Worm (Caenorhabditis elegans) whole organism, L1 larva: ENCODE results near the gene ctsa-4.2.

Source experiments
- C04F5.9 ChIP-seq: sonication (generic microtip); optimal IDR thresholded peaks from 2 replicates; lab custom pipeline; 2016; ENCODE audit warnings: missing genetic modification characterization, missing compliant biosample characterization
- aha-1 ChIP-seq: fragments of 150-350 bp; optimal IDR thresholded peaks from 2 replicates; lab custom pipeline; 2014; ENCODE audit warnings: missing biosample characterization, missing genetic modification characterization
- ceh-8 ChIP-seq: fragments of 200-800 bp; sonication (Bioruptor generic); optimal IDR thresholded peaks from 2 replicates; lab custom pipeline; 2018; ENCODE audit warnings: mild to moderate bottlenecking, missing genetic modification characterization, moderate library complexity, missing compliant biosample characterization
- ceh-88 ChIP-seq: fragments of 200-800 bp; sonication (Bioruptor generic); IDR thresholded peaks from 2 replicates; pipeline ENCODE4 v1.3.6; 2022; ENCODE audit warnings: missing genetic modification characterization, missing compliant biosample characterization
- ceh-90 ChIP-seq: sonication (generic microtip); optimal IDR thresholded peaks from 2 replicates; lab custom pipeline; 2016; ENCODE audit warnings: missing genetic modification characterization, missing compliant biosample characterization
- ces-1 ChIP-seq: fragments of 150-350 bp; optimal IDR thresholded peaks from 2 replicates; lab custom pipeline; 2014; ENCODE audit warnings: missing biosample characterization, missing genetic modification reagents, missing genetic modification characterization
- dpl-1 ChIP-seq, 3 experiments: fragments of 150-350 bp in 2 of 3; sonication (generic microtip) in 1 of 3; optimal IDR thresholded peaks; 2 replicates each; lab custom pipeline; 2014 to 2017; ENCODE audit warnings: missing biosample characterization in 3 of 3, missing genetic modification characterization in 3 of 3, missing genetic modification reagents in 3 of 3
- dsc-1 ChIP-seq: sonication (generic microtip); optimal IDR thresholded peaks from 2 replicates; lab custom pipeline; 2016; ENCODE audit warnings: mild to moderate bottlenecking, missing genetic modification characterization, missing compliant biosample characterization
- efl-1 ChIP-seq, 4 experiments: fragments of 150-350 bp; optimal IDR thresholded peaks in 3 of 4; peaks in 1 of 4; 1 replicate in 1 of 4; 2 replicates in 3 of 4; lab custom pipeline; 2014; ENCODE audit warnings: missing biosample characterization in 2 of 4, missing genetic modification characterization in 2 of 4, missing genetic modification reagents in 2 of 4
- egl-13 ChIP-seq: sonication (generic microtip); optimal IDR thresholded peaks from 2 replicates; lab custom pipeline; 2016; ENCODE audit warnings: missing genotype, missing genetic modification reagents, missing genetic modification characterization, missing compliant biosample characterization
- fkh-10 ChIP-seq: sonication (generic microtip); optimal IDR thresholded peaks from 2 replicates; lab custom pipeline; 2017; ENCODE audit warnings: missing biosample characterization, missing genetic modification reagents, missing genetic modification characterization
- fkh-4 ChIP-seq: sonication (generic microtip); optimal IDR thresholded peaks from 2 replicates; lab custom pipeline; 2016; ENCODE audit warnings: missing compliant biosample characterization, missing genetic modification characterization, borderline replicate concordance
- fkh-8 ChIP-seq: sonication (generic microtip); optimal IDR thresholded peaks from 2 replicates; lab custom pipeline; 2016; ENCODE audit warnings: mild to moderate bottlenecking, missing genetic modification characterization, missing compliant biosample characterization
- fos-1 ChIP-seq: fragments of 150-350 bp; optimal IDR thresholded peaks from 2 replicates; lab custom pipeline; 2014; ENCODE audit warnings: missing biosample characterization, missing genetic modification characterization
- hlh-4 ChIP-seq: sonication (generic microtip); optimal IDR thresholded peaks from 2 replicates; lab custom pipeline; 2016; ENCODE audit warnings: mild to moderate bottlenecking, missing genetic modification characterization, missing compliant biosample characterization
- lin-14 ChIP-seq: fragments of 200-800 bp; sonication (Bioruptor generic); optimal IDR thresholded peaks from 2 replicates; lab custom pipeline; 2018; ENCODE audit warnings: mild to moderate bottlenecking, missing genetic modification characterization, moderate library complexity, missing compliant biosample characterization
- lin-39 ChIP-seq: fragments of 150-350 bp; optimal IDR thresholded peaks from 2 replicates; lab custom pipeline; 2014; ENCODE audit warnings: missing biosample characterization, missing genetic modification reagents, missing genetic modification characterization
- lsy-2 ChIP-seq, 2 experiments: fragments of 150-350 bp; optimal IDR thresholded peaks; 2 replicates each; lab custom pipeline; 2014; ENCODE audit warnings: missing biosample characterization in 2 of 2, missing genetic modification characterization in 2 of 2
- nhr-11 ChIP-seq: fragments of 150-350 bp; optimal IDR thresholded peaks from 2 replicates; lab custom pipeline; 2014; ENCODE audit warnings: missing biosample characterization, missing genetic modification characterization
- nhr-47 ChIP-seq: sonication (generic microtip); optimal IDR thresholded peaks from 2 replicates; lab custom pipeline; 2016; ENCODE audit warnings: mild to moderate bottlenecking, missing genetic modification characterization, moderate library complexity, missing compliant biosample characterization
- nhr-71 ChIP-seq: sonication (generic microtip); optimal IDR thresholded peaks from 2 replicates; lab custom pipeline; 2016; ENCODE audit warnings: mild to moderate bottlenecking, missing genetic modification characterization, moderate library complexity, missing compliant biosample characterization
- nhr-85 ChIP-seq: sonication (generic microtip); peaks from one replicate; lab custom pipeline; 2016; ENCODE audit warnings: missing genetic modification characterization, inconsistent platforms, missing compliant biosample characterization
- pax-3 ChIP-seq: fragments of 200-800 bp; sonication (Bioruptor generic); optimal IDR thresholded peaks from 2 replicates; lab custom pipeline; 2018; ENCODE audit warnings: mild to moderate bottlenecking, missing genetic modification characterization, moderate library complexity, missing compliant biosample characterization
- pqm-1 ChIP-seq: sonication (generic microtip); optimal IDR thresholded peaks from 3 replicates; lab custom pipeline; 2017; ENCODE audit warnings: missing biosample characterization, missing genetic modification characterization
- rnt-1 ChIP-seq: sonication (generic microtip); optimal IDR thresholded peaks from 2 replicates; lab custom pipeline; 2016; ENCODE audit warnings: mild to moderate bottlenecking, missing genetic modification characterization, moderate library complexity, missing compliant biosample characterization
- skn-1 ChIP-seq: fragments of 150-350 bp; optimal IDR thresholded peaks from 2 replicates; lab custom pipeline; 2014; ENCODE audit warnings: missing biosample characterization, missing genetic modification characterization
- snu-23 ChIP-seq: sonication (generic microtip); optimal IDR thresholded peaks from 2 replicates; lab custom pipeline; 2016; ENCODE audit warnings: missing genetic modification characterization, missing compliant biosample characterization
- sptf-1 ChIP-seq: fragments of 150-350 bp; optimal IDR thresholded peaks from 2 replicates; lab custom pipeline; 2014; ENCODE audit warnings: missing biosample characterization, missing genetic modification characterization
- swsn-7 ChIP-seq: sonication (generic microtip); optimal IDR thresholded peaks from 2 replicates; lab custom pipeline; 2016; ENCODE audit warnings: missing genetic modification characterization, missing compliant biosample characterization
- tbx-2 ChIP-seq: sonication (generic microtip); optimal IDR thresholded peaks from 2 replicates; lab custom pipeline; 2016; ENCODE audit warnings: missing genetic modification characterization, missing compliant biosample characterization
- unc-30 ChIP-seq: sonication (generic microtip); optimal IDR thresholded peaks from 2 replicates; lab custom pipeline; 2017; ENCODE audit warnings: missing biosample characterization, missing genetic modification characterization
- unc-62 ChIP-seq: fragments of 150-350 bp; optimal IDR thresholded peaks from 2 replicates; lab custom pipeline; 2014; ENCODE audit warnings: missing biosample characterization, missing genetic modification reagents, missing genetic modification characterization
- zag-1 ChIP-seq: fragments of 150-350 bp; optimal IDR thresholded peaks from 2 replicates; lab custom pipeline; 2014; ENCODE audit warnings: missing biosample characterization, missing genetic modification characterization
- ztf-4 ChIP-seq: fragments of 150-350 bp; optimal IDR thresholded peaks from 2 replicates; lab custom pipeline; 2014; ENCODE audit warnings: missing biosample characterization, missing genetic modification characterization

Gene ctsa-4.2

DNA sequence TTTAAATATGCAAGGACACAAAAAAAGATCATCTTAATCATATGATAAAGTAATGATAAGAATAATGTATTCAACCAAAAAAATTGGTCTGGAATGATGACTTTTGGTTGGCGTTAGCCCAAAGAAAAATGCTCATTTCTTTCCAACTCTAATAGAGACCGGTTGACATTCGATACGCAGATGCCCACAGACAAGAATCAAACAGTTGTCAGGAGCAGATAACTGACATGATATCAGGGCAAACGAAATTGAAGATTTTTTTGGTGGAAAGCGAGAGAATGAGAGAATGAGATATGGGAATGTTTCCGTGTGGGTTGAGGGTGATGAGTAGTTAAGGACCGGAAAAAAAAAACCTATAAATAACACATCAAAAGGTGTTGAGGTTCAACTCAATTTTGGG lies 26.7 kb downstream of the ctsa-4.2 start:
- TF ChIP-seq rnt-1 (tag; lab: Kevin White, UChicago) (peak; percentile 26), pqm-1 (no peak), lsy-2 (tag; optimal IDR thresholded peaks at IDR 0.05; lab: Kevin White, UChicago) (peak in 1 of 2 experiments; percentile 3)

- TF ChIP-seq ztf-4 (tag; lab: Kevin White, UChicago) (no peak), aha-1 (tag; lab: Kevin White, UChicago) (no peak), nhr-71 (tag; lab: Kevin White, UChicago) (no peak), swsn-7 (tag; lab: Kevin White, UChicago) (no peak), tbx-2 (no peak), ceh-88 (GFP tag; lab: Robert Waterston, UW) (no peak), pqm-1 (no peak), unc-30 (tag; lab: Kevin White, UChicago) (no peak), lin-39 (tag; lab: Kevin White, UChicago) (no peak), ceh-8 (no peak), efl-1 (optimal IDR thresholded peaks at IDR 0.05; lab: Kevin White, UChicago) (no peak), efl-1 (GFP tag; optimal IDR thresholded peaks at IDR 0.05 in 1 of 2; lab: Kevin White, UChicago) (no peak), hlh-4 (tag; lab: Kevin White, UChicago) (no peak), nhr-85 (tag; lab: Kevin White, UChicago) (no peak), fos-1 (tag; lab: Kevin White, UChicago) (no peak), nhr-11 (tag; lab: Kevin White, UChicago) (no peak), ceh-90 (no peak), unc-62 (no peak)
Observed at ce11 chrIII:6645305-6645704, 33.0 kb downstream of the ctsa-4.2 start.

- TF ChIP-seq lsy-2 (tag; optimal IDR thresholded peaks at IDR 0.05; lab: Kevin White, UChicago) = peak in 1 of 2 experiments; percentile 2
- peak; percentile 18 for TF ChIP-seq nhr-71 (tag; lab: Kevin White, UChicago)
- no peak for TF ChIP-seq fkh-4
- peak; percentile 66 for TF ChIP-seq lin-14 (GFP tag; lab: Kevin White, UChicago)
- peak; percentile 62 for TF ChIP-seq ces-1 (GFP tag; lab: Kevin White, UChicago)
- TF ChIP-seq fkh-10 (GFP tag; lab: Kevin White, UChicago) = peak; percentile 25
- TF ChIP-seq fkh-8 (tag; lab: Kevin White, UChicago) = peak; percentile 31
- no peak for TF ChIP-seq ceh-90
Observed at ce11 chrIII:6646898-6647297, 34.6 kb downstream of the ctsa-4.2 start.

DNA sequence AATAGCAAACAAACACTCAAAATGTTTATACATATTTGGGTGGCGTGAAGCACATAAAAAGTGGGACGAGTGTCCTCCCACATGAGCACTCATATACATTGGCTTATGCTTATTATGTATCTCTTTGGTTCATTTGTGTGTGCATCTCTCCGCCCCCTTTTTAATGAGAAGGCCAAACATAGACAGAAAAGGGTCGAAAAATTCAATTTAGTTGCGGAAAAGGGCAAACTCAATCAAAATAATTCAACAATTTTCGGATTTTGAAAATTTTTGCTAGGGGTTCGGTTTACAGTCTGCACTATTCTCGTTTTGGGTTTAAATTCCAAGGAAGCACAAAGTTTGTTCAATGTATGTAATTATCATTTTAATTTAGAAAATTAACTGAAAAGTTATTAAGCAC lies 35.2 kb downstream of the ctsa-4.2 start:
- peak; percentile 3 for TF ChIP-seq lin-14 (GFP tag; lab: Kevin White, UChicago)
- no peak for TF ChIP-seq snu-23
- no peak for TF ChIP-seq zag-1
- TF ChIP-seq dpl-1 (GFP tag; optimal IDR thresholded peaks at IDR 0.05; lab: Kevin White, UChicago) = no peak

- TF ChIP-seq C04F5.9 (tag; lab: Kevin White, UChicago) (no peak), lin-14 (GFP tag; lab: Kevin White, UChicago) (peak; percentile 27), sptf-1 (no peak), fos-1 (tag; lab: Kevin White, UChicago) (no peak), skn-1 (no peak), egl-13 (tag; lab: Kevin White, UChicago) (peak; percentile 11)
- TF ChIP-seq, all 84 proteins: peak for 2
Observed at ce11 chrIII:6651983-6652382, 39.7 kb downstream of the ctsa-4.2 start, which contains the start of gene pdfr-1. TSS of gene pdfr-1 (minus strand) at chrIII:6652083.

ce11 chrIII:6653932-6654331 lies 41.6 kb downstream of the ctsa-4.2 start:
- TF ChIP-seq nhr-47 (tag; lab: Kevin White, UChicago) (no peak), fkh-8 (tag; lab: Kevin White, UChicago) (peak; percentile 27), dsc-1 (tag; lab: Kevin White, UChicago) (peak; percentile 94), pax-3 (tag; lab: Kevin White, UChicago) (peak; percentile 56)
